Fruit fly (Drosophila melanogaster) Kc167 (cell line): ENCODE results near the gene Naa60.

Experiments used
- Myc ChIP-seq: fragments of >200 bp; optimal IDR thresholded peaks from 2 replicates; lab custom pipeline; 2017; ENCODE audit warnings: missing external identifiers
- Sin3A ChIP-seq: fragments of >200 bp; optimal IDR thresholded peaks from 2 replicates; lab custom pipeline; 2018; ENCODE audit warnings: missing external identifiers
- h ChIP-seq: fragments of >200 bp; optimal IDR thresholded peaks from 3 replicates; lab custom pipeline; 2018; ENCODE audit warnings: missing external identifiers
- insv ChIP-seq: fragments of >200 bp; optimal IDR thresholded peaks from 3 replicates; lab custom pipeline; 2018; ENCODE audit warnings: missing external identifiers
- psq ChIP-seq: fragments of >200 bp; optimal IDR thresholded peaks from 2 replicates; lab custom pipeline; 2017; ENCODE audit warnings: missing external identifiers
- ttk ChIP-seq: sonication (Bioruptor generic); optimal IDR thresholded peaks from 2 replicates; lab custom pipeline; 2017; ENCODE audit warnings: missing external identifiers

Naa60 gene

DNA sequence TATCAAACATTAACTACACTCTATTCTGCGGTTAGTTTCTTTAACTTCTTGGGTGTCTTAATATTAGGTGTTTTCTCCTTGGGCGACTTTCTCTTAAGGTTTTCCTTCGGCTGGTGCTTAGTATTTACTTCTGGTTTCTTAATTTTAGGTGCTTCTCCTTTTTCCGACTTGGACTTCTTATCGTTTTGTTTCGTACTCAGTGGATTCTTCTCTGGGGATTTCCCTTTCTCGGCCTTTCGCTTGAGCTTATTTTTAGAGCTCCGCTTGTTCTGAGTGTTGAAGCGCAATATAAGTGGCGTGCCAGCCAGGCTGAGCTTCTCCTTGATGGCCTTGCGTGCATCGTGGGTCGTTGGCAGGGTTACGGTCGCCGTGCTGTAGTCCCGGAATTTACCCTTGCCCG, 8.9 kb upstream of the Naa60 start:
- TF ChIP-seq ttk (lab: Kevin White, UChicago), result no peak
- no peak for TF ChIP-seq h (lab: Kevin White, UChicago)
- no peak for TF ChIP-seq psq (lab: Kevin White, UChicago)
- no peak for TF ChIP-seq insv (lab: Kevin White, UChicago)
- TF ChIP-seq Myc (lab: Kevin White, UChicago), result no peak
- TF ChIP-seq Sin3A (lab: Kevin White, UChicago), result no peak

DNA sequence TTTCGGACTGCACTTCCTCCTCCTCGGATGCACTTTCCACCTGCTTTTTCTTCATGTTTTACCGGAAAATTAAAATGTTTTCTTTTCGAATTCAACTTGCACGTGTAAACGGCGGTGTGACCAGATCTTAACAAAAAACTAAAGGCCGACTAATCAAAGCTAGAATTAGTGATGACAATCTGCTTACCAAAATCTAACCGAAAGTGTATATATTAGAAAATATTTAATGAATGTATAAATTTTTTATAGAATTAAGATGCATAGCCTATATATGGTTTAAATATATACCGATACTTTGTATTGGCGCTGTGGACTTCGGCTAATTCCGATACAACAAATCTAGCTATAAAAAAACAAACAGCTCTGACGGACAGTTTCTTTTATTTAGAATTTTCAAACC, 7.8 kb upstream of the Naa60 start, which contains the start of the genes CG18178 and CG14174:
Gene CG18178 (minus strand): TSS at position 216 of the 400 bp plus-strand sequence.
Gene CG14174 (plus strand): TSS at position 400 of the 400 bp plus-strand sequence.
- TF ChIP-seq ttk (lab: Kevin White, UChicago) (no peak), h (lab: Kevin White, UChicago) (no peak)

DNA sequence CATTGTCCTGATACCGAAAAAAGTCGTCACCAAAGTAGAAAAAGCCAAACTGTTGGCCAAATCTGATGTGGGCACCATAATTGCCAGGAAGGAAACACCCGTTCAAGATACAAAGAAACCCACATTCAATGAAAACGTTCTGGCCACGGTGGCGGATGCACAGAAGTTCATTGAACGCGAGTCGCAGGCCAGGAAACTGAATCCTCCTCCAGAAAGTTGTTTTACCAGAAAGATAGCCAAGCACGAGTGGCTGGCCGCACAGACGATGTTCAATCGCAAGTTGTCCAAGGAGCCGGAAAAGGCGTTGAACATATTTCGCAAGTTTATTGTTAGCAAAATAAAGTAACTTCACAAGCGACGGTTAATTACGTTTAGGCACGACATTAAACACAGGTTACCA, 6.6 kb upstream of the Naa60 start:
- TF ChIP-seq psq (lab: Kevin White, UChicago) (no peak), h (lab: Kevin White, UChicago) (no peak), Myc (lab: Kevin White, UChicago) (no peak), Sin3A (lab: Kevin White, UChicago) (no peak), insv (lab: Kevin White, UChicago) (no peak), ttk (lab: Kevin White, UChicago) (no peak)

DNA sequence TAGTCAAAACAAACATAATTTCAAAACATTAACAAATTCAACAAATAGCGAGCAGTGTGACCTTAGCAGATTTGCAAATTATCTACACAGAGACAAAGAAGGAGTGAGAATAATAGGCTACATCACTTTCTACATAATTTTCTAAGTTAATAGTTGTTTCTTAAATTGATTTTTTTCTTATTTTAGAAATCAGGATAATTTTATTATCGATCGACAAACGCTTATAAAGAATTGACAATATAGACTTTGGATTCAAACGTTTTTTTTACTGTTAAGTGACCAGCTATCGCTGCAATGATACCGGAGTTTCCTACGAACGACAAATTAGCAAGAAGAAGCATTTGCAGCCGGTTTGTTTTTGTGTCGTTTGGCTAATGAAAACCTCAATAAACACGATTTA, 3.6 kb upstream of the Naa60 start, which contains the start of the genes nbs and defl:
Gene nbs (minus strand): TSS at position 87 of the 400 bp plus-strand sequence.
Gene defl (plus strand): TSS at position 316 of the 400 bp plus-strand sequence.
- no peak for TF ChIP-seq Sin3A (lab: Kevin White, UChicago)
- no peak for TF ChIP-seq h (lab: Kevin White, UChicago)
- TF ChIP-seq insv (lab: Kevin White, UChicago), result no peak
- no peak for TF ChIP-seq Myc (lab: Kevin White, UChicago)

dm6 chr3L:9729795-9730421, 3.2 kb downstream of the Naa60 start, which contains the start of gene ATPsynB:
Gene ATPsynB, plus strand, starts transcription at chr3L:9729999.
- no peak for TF ChIP-seq Sin3A (lab: Kevin White, UChicago)
- TF ChIP-seq insv (lab: Kevin White, UChicago), result no peak
- no peak for TF ChIP-seq h (lab: Kevin White, UChicago)
- TF ChIP-seq Myc (lab: Kevin White, UChicago), result no peak
- TF ChIP-seq ttk (lab: Kevin White, UChicago), result no peak
- no peak for TF ChIP-seq psq (lab: Kevin White, UChicago)

DNA sequence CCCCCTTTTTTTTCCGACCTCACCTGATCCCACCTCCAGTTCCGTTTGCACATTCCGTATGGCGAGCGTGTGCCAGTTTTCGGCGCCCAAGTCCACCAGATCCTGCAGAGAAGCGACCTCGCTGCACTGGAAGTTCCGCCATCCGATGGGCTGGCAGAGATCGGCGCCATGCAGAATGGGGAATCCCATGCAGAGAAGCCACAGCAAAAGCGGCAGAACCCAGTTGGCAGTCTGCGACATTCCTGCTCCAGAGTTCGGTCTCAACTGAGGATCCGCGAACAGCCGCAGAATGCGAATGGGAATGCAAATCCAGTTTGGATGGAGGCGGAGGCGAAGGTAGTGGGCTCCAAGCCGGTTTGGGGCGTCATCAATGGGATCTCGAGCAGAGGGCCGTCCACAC, 6.9 kb downstream of the Naa60 start, which contains the start of gene CG6749:
Gene CG6749 (minus strand): TSS at position 245 of the 400 bp plus-strand sequence.
- TF ChIP-seq ttk (lab: Kevin White, UChicago) (no peak), psq (lab: Kevin White, UChicago) (no peak), Sin3A (lab: Kevin White, UChicago) (no peak), insv (lab: Kevin White, UChicago) (no peak), h (lab: Kevin White, UChicago) (no peak), Myc (lab: Kevin White, UChicago) (no peak)

DNA sequence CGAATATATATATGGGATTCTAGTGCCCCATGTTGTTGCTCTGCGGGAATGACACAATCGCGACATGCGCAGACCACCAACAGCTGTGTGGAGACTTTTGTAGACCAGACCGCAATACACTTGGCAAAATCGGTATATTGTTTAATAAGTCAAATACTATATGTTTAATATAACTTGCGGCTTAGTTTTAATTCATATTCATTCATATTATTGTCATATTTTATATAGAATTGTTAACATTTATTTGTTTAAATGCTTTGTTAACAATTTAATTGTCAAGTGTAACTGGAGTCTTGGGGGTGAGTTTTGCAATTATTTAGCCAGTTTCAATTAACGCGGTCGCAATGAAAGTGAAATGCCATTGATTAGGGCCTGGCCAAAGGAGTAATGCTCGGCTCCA, 12.9 kb downstream of the Naa60 start:
- TF ChIP-seq insv (lab: Kevin White, UChicago), result no peak
- no peak for TF ChIP-seq Myc (lab: Kevin White, UChicago)
- TF ChIP-seq ttk (lab: Kevin White, UChicago), result no peak
- TF ChIP-seq Sin3A (lab: Kevin White, UChicago), result no peak
- TF ChIP-seq h (lab: Kevin White, UChicago), result no peak
- no peak for TF ChIP-seq psq (lab: Kevin White, UChicago)

dm6 chr3L:9742342-9742741, 15.6 kb downstream of the Naa60 start:
- TF ChIP-seq h (lab: Kevin White, UChicago) (no peak), psq (lab: Kevin White, UChicago) (no peak), Sin3A (lab: Kevin White, UChicago) (no peak), Myc (lab: Kevin White, UChicago) (no peak), insv (lab: Kevin White, UChicago) (no peak), ttk (lab: Kevin White, UChicago) (no peak)

dm6 chr3L:9744060-9744549, 17.4 kb downstream of the Naa60 start:
- TF ChIP-seq Sin3A (lab: Kevin White, UChicago), result no peak
- no peak for TF ChIP-seq h (lab: Kevin White, UChicago)
- TF ChIP-seq insv (lab: Kevin White, UChicago), result no peak
- no peak for TF ChIP-seq ttk (lab: Kevin White, UChicago)
- no peak for TF ChIP-seq psq (lab: Kevin White, UChicago)
- TF ChIP-seq Myc (lab: Kevin White, UChicago), result no peak

- no peak for TF ChIP-seq h (lab: Kevin White, UChicago)
- TF ChIP-seq Sin3A (lab: Kevin White, UChicago), result no peak
- no peak for TF ChIP-seq ttk (lab: Kevin White, UChicago)
- no peak for TF ChIP-seq insv (lab: Kevin White, UChicago)
- no peak for TF ChIP-seq psq (lab: Kevin White, UChicago)
- TF ChIP-seq Myc (lab: Kevin White, UChicago), result no peak
These were observed 18.7 kb downstream of the Naa60 start for dm6 chr3L:9745393-9745792.

dm6 chr3L:9751625-9752024, 24.9 kb downstream of the Naa60 start:
- TF ChIP-seq Sin3A (lab: Kevin White, UChicago), result no peak
- TF ChIP-seq Myc (lab: Kevin White, UChicago), result no peak
- TF ChIP-seq h (lab: Kevin White, UChicago), result no peak
- TF ChIP-seq psq (lab: Kevin White, UChicago), result no peak
- no peak for TF ChIP-seq insv (lab: Kevin White, UChicago)
- no peak for TF ChIP-seq ttk (lab: Kevin White, UChicago)
